Worm (Caenorhabditis elegans) whole organism, L4 larva: Measurements from ENCODE around the gene iars-1.
A peak's percentile ranks its signal among the peaks of the same experiment; 100 is the strongest.

Experiments used
- D1046.2 ChIP-seq: fragments of 200-800 bp; sonication (Bioruptor generic); IDR thresholded peaks from 2 replicates; pipeline ENCODE4 v1.3.6; 2022; ENCODE audit warnings: missing genetic modification characterization, missing compliant biosample characterization
- F10B5.3 ChIP-seq: sonication (generic microtip); optimal IDR thresholded peaks from 2 replicates; lab custom pipeline; 2016; ENCODE audit warnings: mild to moderate bottlenecking, missing genetic modification characterization, missing compliant biosample characterization
- F37D6.2 ChIP-seq: sonication (generic microtip); optimal IDR thresholded peaks from 2 replicates; lab custom pipeline; 2016; ENCODE audit warnings: mild to moderate bottlenecking, missing genetic modification characterization, missing compliant biosample characterization
- Y105C5A.15 ChIP-seq: fragments of 200-800 bp; sonication (Bioruptor generic); IDR thresholded peaks from 2 replicates; pipeline ENCODE4 v1.3.6; 2022; ENCODE audit warnings: missing genetic modification characterization, missing compliant biosample characterization
- Y75B8A.6 ChIP-seq: fragments of 200-800 bp; sonication (Bioruptor generic); IDR thresholded peaks from 2 replicates; pipeline ENCODE4 v1.3.6; 2022; ENCODE audit warnings: missing genetic modification reagents, missing genetic modification characterization, missing compliant biosample characterization
- ZK546.5 ChIP-seq, 2 experiments: sonication (generic microtip); optimal IDR thresholded peaks; 2 replicates each; lab custom pipeline; 2017; ENCODE audit warnings: missing biosample characterization in 2 of 2, missing genetic modification characterization in 2 of 2
- ceh-20 ChIP-seq: fragments of 200-800 bp; sonication (Bioruptor generic); IDR thresholded peaks from 2 replicates; pipeline ENCODE4 v1.3.6; 2022; ENCODE audit warnings: missing genetic modification reagents, missing genetic modification characterization, missing compliant biosample characterization
- ceh-28 ChIP-seq: fragments of 150-350 bp; optimal IDR thresholded peaks from 2 replicates; lab custom pipeline; 2014; ENCODE audit warnings: missing biosample characterization, missing genetic modification reagents, missing genetic modification characterization
- ceh-44 ChIP-seq: fragments of 200-800 bp; sonication (Bioruptor generic); IDR thresholded peaks from 2 replicates; pipeline ENCODE4 v1.3.6; 2022; ENCODE audit warnings: missing genetic modification reagents, missing genetic modification characterization, missing compliant biosample characterization
- ceh-82 ChIP-seq: sonication (generic microtip); optimal IDR thresholded peaks from 2 replicates; lab custom pipeline; 2017; ENCODE audit warnings: missing biosample characterization, missing genetic modification characterization
- cey-2 ChIP-seq: sonication (generic microtip); optimal IDR thresholded peaks from 3 replicates; lab custom pipeline; 2017; ENCODE audit warnings: missing genetic modification characterization, mild to moderate bottlenecking, missing compliant biosample characterization, antibody characterized with exemption, borderline replicate concordance; ENCODE audit not compliant: insufficient read depth
- ctbp-1 ChIP-seq: fragments of 200-800 bp; sonication (Bioruptor generic); IDR thresholded peaks from 2 replicates; pipeline ENCODE4 v1.3.6; 2022; ENCODE audit warnings: missing genetic modification reagents, missing genetic modification characterization, missing compliant biosample characterization
- daf-16 ChIP-seq, 3 experiments: sonication (generic microtip); optimal IDR thresholded peaks; 2 replicates each; lab custom pipeline; 2016 to 2017; ENCODE audit warnings: missing genetic modification characterization in 3 of 3, missing genetic modification reagents in 3 of 3, mild to moderate bottlenecking in 2 of 3, missing compliant biosample characterization in 2 of 3, missing biosample characterization in 1 of 3, moderate library complexity in 1 of 3
- daf-19 ChIP-seq: fragments of 200-800 bp; sonication (Bioruptor generic); conservative IDR thresholded peaks from 2 replicates; pipeline ENCODE4 v1.3.6; 2022; ENCODE audit warnings: missing genetic modification characterization, missing compliant biosample characterization
- daf-8 ChIP-seq: fragments of 200-800 bp; sonication (Bioruptor generic); IDR thresholded peaks from 2 replicates; pipeline ENCODE4 v1.3.6; 2022; ENCODE audit warnings: missing genetic modification characterization, missing compliant biosample characterization
- dmd-9 ChIP-seq: fragments of 200-800 bp; sonication (Bioruptor generic); IDR thresholded peaks from 2 replicates; pipeline ENCODE4 v1.3.6; 2022; ENCODE audit warnings: missing genetic modification reagents, missing genetic modification characterization, missing compliant biosample characterization
- dve-1 ChIP-seq: sonication (generic microtip); optimal IDR thresholded peaks from 2 replicates; lab custom pipeline; 2017; ENCODE audit warnings: antibody characterized with exemption, mild to moderate bottlenecking, missing genetic modification characterization, missing compliant biosample characterization; ENCODE audit not compliant: insufficient read depth
- egl-43 ChIP-seq: fragments of 200-800 bp; sonication (Bioruptor generic); IDR thresholded peaks from 2 replicates; pipeline ENCODE4 v1.3.6; 2022; ENCODE audit warnings: missing genetic modification reagents, missing genetic modification characterization, missing compliant biosample characterization
- fkh-10 ChIP-seq: fragments of 150-350 bp; optimal IDR thresholded peaks from 2 replicates; lab custom pipeline; 2014; ENCODE audit warnings: missing biosample characterization, missing genetic modification reagents, missing genetic modification characterization
- fos-1 ChIP-seq: fragments of 150-350 bp; optimal IDR thresholded peaks from 2 replicates; lab custom pipeline; 2014; ENCODE audit warnings: missing biosample characterization, missing genetic modification characterization
- hif-1 ChIP-seq, 2 experiments: sonication (generic microtip); optimal IDR thresholded peaks; 2 replicates each; lab custom pipeline; 2016 to 2017; ENCODE audit warnings: missing compliant biosample characterization in 2 of 2, missing genetic modification characterization in 2 of 2, missing genetic modification reagents in 2 of 2, missing genotype in 2 of 2, mild to moderate bottlenecking in 1 of 2
- hlh-11 ChIP-seq: fragments of 200-800 bp; sonication (Bioruptor generic); optimal IDR thresholded peaks from 2 replicates; lab custom pipeline; 2018; ENCODE audit warnings: mild to moderate bottlenecking, missing genetic modification characterization, missing compliant biosample characterization
- hlh-30 ChIP-seq: sonication (generic microtip); optimal IDR thresholded peaks from 2 replicates; lab custom pipeline; 2017; ENCODE audit warnings: antibody characterized with exemption, mild to moderate bottlenecking, missing genetic modification characterization, missing compliant biosample characterization; ENCODE audit not compliant: insufficient read depth
- lim-7 ChIP-seq: fragments of 200-800 bp; sonication (Bioruptor generic); IDR thresholded peaks from 2 replicates; pipeline ENCODE4 v1.3.6; 2022; ENCODE audit warnings: missing genetic modification characterization, missing compliant biosample characterization
- lir-3 ChIP-seq: sonication (generic microtip); optimal IDR thresholded peaks from 2 replicates; lab custom pipeline; 2016; ENCODE audit warnings: mild to moderate bottlenecking, missing genetic modification characterization, missing compliant biosample characterization
- lsy-2 ChIP-seq, 2 experiments: fragments of 150-350 bp in 1 of 2; sonication (generic microtip) in 1 of 2; optimal IDR thresholded peaks; 2 replicates each; lab custom pipeline; 2014 to 2017; ENCODE audit warnings: missing biosample characterization in 2 of 2, missing genetic modification characterization in 2 of 2
- madf-9 ChIP-seq: fragments of 200-800 bp; sonication (Bioruptor generic); conservative IDR thresholded peaks from 2 replicates; pipeline ENCODE4 v1.3.6; 2022; ENCODE audit warnings: missing genetic modification reagents, missing genetic modification characterization, missing compliant biosample characterization
- mep-1 ChIP-seq: fragments of 150-350 bp; sonication (generic microtip); optimal IDR thresholded peaks from 3 replicates; lab custom pipeline; 2014; ENCODE audit warnings: missing biosample characterization, missing genetic modification characterization
- nhr-10 ChIP-seq: fragments of 150-350 bp; optimal IDR thresholded peaks from 2 replicates; lab custom pipeline; 2014; ENCODE audit warnings: missing biosample characterization, missing genetic modification characterization
- nhr-11 ChIP-seq: fragments of 150-350 bp; optimal IDR thresholded peaks from 2 replicates; lab custom pipeline; 2014; ENCODE audit warnings: missing biosample characterization, missing genetic modification characterization
- nhr-237 ChIP-seq: sonication (generic microtip); optimal IDR thresholded peaks from 2 replicates; lab custom pipeline; 2017; ENCODE audit warnings: missing biosample characterization, missing genetic modification characterization
- nhr-25 ChIP-seq: sonication (generic microtip); optimal IDR thresholded peaks from 2 replicates; lab custom pipeline; 2017; ENCODE audit warnings: missing genetic modification characterization, mild to moderate bottlenecking, missing compliant biosample characterization, antibody characterized with exemption, moderate library complexity, borderline replicate concordance; ENCODE audit not compliant: insufficient read depth
- nhr-28 ChIP-seq: fragments of 150-350 bp; optimal IDR thresholded peaks from 2 replicates; lab custom pipeline; 2014; ENCODE audit warnings: missing biosample characterization, missing genetic modification characterization
- pqm-1 ChIP-seq: sonication (generic microtip); optimal IDR thresholded peaks from 2 replicates; lab custom pipeline; 2017; ENCODE audit warnings: missing biosample characterization, missing genetic modification characterization
- rbr-2 ChIP-seq: sonication (generic microtip); optimal IDR thresholded peaks from 2 replicates; lab custom pipeline; 2016; ENCODE audit warnings: missing genotype, missing genetic modification characterization, missing compliant biosample characterization
- saeg-2 ChIP-seq: fragments of 200-800 bp; sonication (Bioruptor generic); IDR thresholded peaks from 2 replicates; pipeline ENCODE4 v1.3.6; 2022; ENCODE audit warnings: missing genetic modification reagents, missing genetic modification characterization, missing compliant biosample characterization
- set-16 ChIP-seq: fragments of 200-800 bp; sonication (Bioruptor generic); IDR thresholded peaks from 2 replicates; pipeline ENCODE4 v1.3.6; 2022; ENCODE audit warnings: missing genetic modification reagents, missing genetic modification characterization, missing compliant biosample characterization
- skn-1 ChIP-seq: fragments of 150-350 bp; optimal IDR thresholded peaks from 2 replicates; lab custom pipeline; 2014; ENCODE audit warnings: missing biosample characterization, missing genetic modification characterization
- snpc-1.2 ChIP-seq: fragments of 200-800 bp; sonication (Bioruptor generic); IDR thresholded peaks from 2 replicates; pipeline ENCODE4 v1.3.6; 2022; ENCODE audit warnings: missing genetic modification reagents, missing genetic modification characterization, missing compliant biosample characterization
- snpc-4 ChIP-seq: fragments of 150-350 bp; optimal IDR thresholded peaks from 2 replicates; lab custom pipeline; 2014; ENCODE audit warnings: missing biosample characterization, missing genetic modification characterization
- tag-97 ChIP-seq: fragments of 200-800 bp; sonication (Bioruptor generic); IDR thresholded peaks from 2 replicates; pipeline ENCODE4 v1.3.6; 2022; ENCODE audit warnings: missing genetic modification characterization, missing compliant biosample characterization
- tra-1 ChIP-seq: fragments of 200-800 bp; sonication (Bioruptor generic); IDR thresholded peaks from 2 replicates; pipeline ENCODE4 v1.3.6; 2022; ENCODE audit warnings: missing genetic modification reagents, missing genetic modification characterization, missing compliant biosample characterization
- unc-130 ChIP-seq: sonication (generic microtip); optimal IDR thresholded peaks from 2 replicates; lab custom pipeline; 2016; ENCODE audit warnings: missing genetic modification reagents, missing genetic modification characterization, missing compliant biosample characterization
- unc-62 ChIP-seq, 3 experiments: fragments of 150-350 bp in 1 of 3; sonication (generic microtip); optimal IDR thresholded peaks in 2 of 3; peaks in 1 of 3; 1 replicate in 1 of 3; 2 replicates in 2 of 3; lab custom pipeline; 2014 to 2017; ENCODE audit warnings: missing biosample characterization in 3 of 3, missing genetic modification characterization in 3 of 3, missing genetic modification reagents in 3 of 3, missing genotype in 1 of 3
- vab-7 ChIP-seq: fragments of 200-800 bp; sonication (Bioruptor generic); IDR thresholded peaks from 2 replicates; pipeline ENCODE4 v1.3.6; 2022; ENCODE audit warnings: missing genetic modification reagents, missing genetic modification characterization, missing compliant biosample characterization
- zip-11 ChIP-seq: fragments of 200-800 bp; sonication (Bioruptor generic); IDR thresholded peaks from 2 replicates; pipeline ENCODE4 v1.3.6; 2022; ENCODE audit warnings: missing genetic modification characterization, missing compliant biosample characterization

iars-1 gene

ce11 chrIV:10342361-10342706 lies 26.1 kb upstream of the iars-1 start (continued):
- TF ChIP-seq hif-1 (tag; optimal IDR thresholded peaks at IDR 0.05; lab: Kevin White, UChicago) (peak in 1 of 2 experiments; percentile 28), mep-1 (tag; lab: Kevin White, UChicago) (peak; percentile 72), madf-9 (GFP tag; lab: Robert Waterston, UW) (no peak), daf-16 (GFP tag; optimal IDR thresholded peaks at IDR 0.05; lab: Kevin White, UChicago) (no peak), daf-16 (tag; optimal IDR thresholded peaks at IDR 0.05; lab: Kevin White, UChicago) (peak; percentile 52), saeg-2 (GFP tag; lab: Robert Waterston, UW) (0 out of 2 replicates have a peak, but pooled peaks have one; percentile 28), Y75B8A.6 (no peak), tag-97 (GFP tag; lab: Robert Waterston, UW) (no peak), dve-1 (tag; lab: Kevin White, UChicago) (peak; percentile 88), nhr-25 (peak; percentile 93), unc-62 (GFP tag; optimal IDR thresholded peaks at IDR 0.05 in 1 of 2; lab: Kevin White, UChicago) (peak in 1 of 2 experiments; percentile 99), unc-62 (tag; optimal IDR thresholded peaks at IDR 0.05; lab: Kevin White, UChicago) (no peak), nhr-10 (tag; lab: Kevin White, UChicago) (peak; percentile 67), hlh-30 (tag; lab: Kevin White, UChicago) (peak; percentile 60), snpc-4 (no peak), ZK546.5 (tag; optimal IDR thresholded peaks at IDR 0.05; lab: Kevin White, UChicago) (no peak), nhr-28 (tag; lab: Kevin White, UChicago) (peak; percentile 96), pqm-1 (tag; lab: Kevin White, UChicago) (peak; percentile 90), skn-1 (tag; lab: Kevin White, UChicago) (no peak), egl-43 (GFP tag; lab: Robert Waterston, UW) (0 out of 2 replicates have a peak, but pooled peaks have one; percentile 2), nhr-11 (tag; lab: Kevin White, UChicago) (peak; percentile 94), tra-1 (GFP tag; lab: Robert Waterston, UW) (peak; percentile 47; the same call in 1 of the 2 replicates), lim-7 (no peak), lsy-2 (tag; optimal IDR thresholded peaks at IDR 0.05; lab: Kevin White, UChicago) (peak; percentile 18 to 51), D1046.2 (GFP tag; lab: Robert Waterston, UW) (no peak), fos-1 (no peak), hlh-11 (tag; lab: Kevin White, UChicago) (peak; percentile 86)

ce11 chrIV:10344621-10345020 lies 23.8 kb upstream of the iars-1 start:
- TF ChIP-seq snpc-1.2 (GFP tag; lab: Robert Waterston, UW) (no peak), ceh-44 (GFP tag; lab: Robert Waterston, UW) (no peak), snpc-4 (no peak), unc-130 (GFP tag; lab: Kevin White, UChicago) (no peak), dmd-9 (GFP tag; lab: Robert Waterston, UW) (no peak), hlh-11 (tag; lab: Kevin White, UChicago) (peak; percentile 15), F10B5.3 (tag; lab: Kevin White, UChicago) (no peak), nhr-10 (tag; lab: Kevin White, UChicago) (no peak), ceh-28 (tag; lab: Kevin White, UChicago) (peak; percentile 15), nhr-237 (tag; lab: Kevin White, UChicago) (no peak), rbr-2 (tag; lab: Kevin White, UChicago) (peak; percentile 55), mep-1 (tag; lab: Kevin White, UChicago) (peak; percentile 47), unc-62 (GFP tag; optimal IDR thresholded peaks at IDR 0.05 in 1 of 2; lab: Kevin White, UChicago) (no peak), unc-62 (tag; optimal IDR thresholded peaks at IDR 0.05; lab: Kevin White, UChicago) (no peak), nhr-28 (tag; lab: Kevin White, UChicago) (no peak), Y75B8A.6 (no peak), saeg-2 (GFP tag; lab: Robert Waterston, UW) (no peak), set-16 (peak; percentile 13; the same call in 1 of the 2 replicates), fkh-10 (GFP tag; lab: Kevin White, UChicago) (peak; percentile 39), vab-7 (GFP tag; lab: Robert Waterston, UW) (no peak), Y105C5A.15 (GFP tag; lab: Robert Waterston, UW) (no peak), ceh-20 (GFP tag; lab: Robert Waterston, UW) (no peak), lir-3 (tag; lab: Kevin White, UChicago) (no peak), daf-19 (GFP tag; lab: Robert Waterston, UW) (no peak), cey-2 (no peak), zip-11 (no peak), pqm-1 (tag; lab: Kevin White, UChicago) (no peak), hlh-30 (tag; lab: Kevin White, UChicago) (no peak), daf-16 (GFP tag; optimal IDR thresholded peaks at IDR 0.05; lab: Kevin White, UChicago) (peak in 1 of 2 experiments; percentile 24), daf-16 (tag; optimal IDR thresholded peaks at IDR 0.05; lab: Kevin White, UChicago) (no peak), daf-8 (no peak), ceh-82 (no peak), F37D6.2 (tag; lab: Kevin White, UChicago) (no peak), ctbp-1 (0 out of 2 replicates have a peak, but pooled peaks have one; percentile 61)
